Worm (Caenorhabditis elegans): ENCODE data around the gene ttbk-2.2.
A peak's percentile ranks its signal among the peaks of the same experiment; 100 is the strongest.
"Not testable (repeated sequence)": the region's sequence is repeated elsewhere in the genome, so short reads cannot be mapped to it uniquely, and the experiment has no call there.

ttbk-2.2 gene

DNA sequence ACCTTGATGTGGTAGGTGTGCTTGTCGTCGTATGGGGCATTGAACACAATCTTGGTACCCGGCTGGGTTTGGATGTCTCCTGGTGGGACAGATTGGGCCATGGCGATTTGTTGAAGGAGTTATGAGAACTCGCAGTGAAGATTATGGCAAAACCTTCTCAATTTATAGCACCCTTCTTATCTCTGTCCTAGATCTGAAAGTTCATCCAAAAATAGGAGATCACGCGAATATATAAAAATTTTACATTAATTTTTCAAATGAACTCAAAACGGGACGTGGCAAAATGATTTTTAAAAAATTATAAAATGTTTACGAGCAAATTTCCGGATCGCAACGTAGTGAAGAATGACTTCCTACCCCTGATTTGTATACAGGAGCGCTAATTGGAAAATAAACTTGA lies 1.8 kb downstream of the ttbk-2.2 start, which contains the start of gene msp-53:
msp-53 (minus strand) TSS at position 101 of the 400 bp plus-strand sequence.
- TF ChIP-seq egl-27, ceh-82, nhr-6 (tag; optimal IDR thresholded peaks at IDR 0.05): not testable (repeated sequence)

DNA sequence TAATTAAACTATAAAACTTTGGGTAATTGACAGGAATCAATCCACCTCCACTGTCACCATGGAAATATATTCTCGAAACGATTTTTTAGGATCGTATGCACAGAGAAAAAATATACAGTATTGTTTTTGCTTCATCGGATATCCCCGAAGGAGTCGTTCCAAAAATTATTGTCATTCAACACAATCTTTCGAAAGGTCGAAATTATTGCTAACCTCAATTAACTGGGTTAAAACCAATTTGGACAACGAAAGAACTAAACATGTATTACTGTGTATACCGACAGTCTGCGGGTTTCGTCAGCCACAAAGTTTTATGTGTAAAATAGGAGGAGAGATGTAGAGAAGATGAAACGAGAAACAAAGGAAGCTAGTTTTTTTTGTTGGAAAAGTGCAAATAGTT lies 3.5 kb downstream of the ttbk-2.2 start:
- no peak for TF ChIP-seq Y55F3AM.14 (GFP tag; optimal IDR thresholded peaks at IDR 0.05)
- TF ChIP-seq lin-13 (GFP tag; optimal IDR thresholded peaks at IDR 0.05): peak; percentile 30
- peak; percentile 63 for TF ChIP-seq ama-1 (optimal IDR thresholded peaks at IDR 0.05)
- TF ChIP-seq nhr-21 (tag; optimal IDR thresholded peaks at IDR 0.05): peak; percentile 11
- TF ChIP-seq snpc-4 (tag; optimal IDR thresholded peaks at IDR 0.05): peak; percentile 93
- peak in 1 of 2 experiments; percentile 46 for TF ChIP-seq lsy-2 (tag; optimal IDR thresholded peaks at IDR 0.05)
- peak; percentile 28 for TF ChIP-seq sma-9 (GFP tag; optimal IDR thresholded peaks at IDR 0.05)
- no peak for TF ChIP-seq sma-9 (tag; optimal IDR thresholded peaks at IDR 0.05)
- TF ChIP-seq lin-11 (tag; optimal IDR thresholded peaks at IDR 0.05): no peak
- no peak for TF ChIP-seq elt-3 (tag; optimal IDR thresholded peaks at IDR 0.05)
- peak; percentile 61 for TF ChIP-seq sma-3 (GFP tag; optimal IDR thresholded peaks at IDR 0.05)

DNA sequence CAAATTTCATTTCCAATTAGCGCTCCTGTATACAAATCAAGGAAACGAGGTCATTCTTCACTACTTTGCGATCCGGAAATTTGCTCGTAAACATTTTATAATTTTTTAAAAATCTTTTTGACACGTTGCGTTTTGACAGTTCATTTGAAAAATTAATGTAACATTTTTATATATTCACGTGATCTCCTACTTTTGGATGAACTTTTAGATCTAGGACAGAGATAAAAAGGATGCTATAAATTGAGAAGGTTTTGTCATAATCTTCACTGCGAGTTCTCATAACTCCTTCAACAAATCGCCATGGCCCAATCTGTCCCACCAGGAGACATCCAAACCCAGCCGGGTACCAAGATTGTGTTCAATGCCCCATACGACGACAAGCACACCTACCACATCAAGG lies 4.5 kb downstream of the ttbk-2.2 start, which contains the start of gene msp-57:
msp-57 (plus strand) TSS at position 301 of the 400 bp plus-strand sequence.
- TF ChIP-seq R02D3.7 (tag; optimal IDR thresholded peaks at IDR 0.05); Y55F3AM.14 (GFP tag; optimal IDR thresholded peaks at IDR 0.05); elt-3 (tag; optimal IDR thresholded peaks at IDR 0.05): not testable (repeated sequence)

DNA sequence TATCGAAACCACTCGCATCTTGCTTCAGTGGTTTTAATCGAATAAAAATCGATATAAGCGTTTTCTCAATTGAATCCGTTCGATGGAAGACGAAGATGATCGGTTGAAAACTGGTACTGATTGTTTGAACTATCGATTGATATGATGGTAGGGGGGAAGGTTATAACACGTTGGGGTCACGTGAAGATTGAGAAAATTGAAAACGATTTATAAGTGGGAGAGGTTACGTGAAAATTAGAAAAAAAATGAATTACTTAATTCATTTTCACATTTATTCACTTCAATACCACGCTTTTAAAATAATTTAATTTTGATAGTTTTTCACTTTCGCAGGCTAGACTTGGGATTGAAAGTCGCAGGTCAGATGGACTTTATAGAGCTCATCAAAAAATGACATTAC lies 5.8 kb downstream of the ttbk-2.2 start, which contains the start of gene C09B9.7:
C09B9.7 (minus strand) TSS at position 101 of the 400 bp plus-strand sequence.
- TF ChIP-seq ceh-16 (tag; optimal IDR thresholded peaks at IDR 0.05): no peak
- no peak for TF ChIP-seq nhr-10 (tag; optimal IDR thresholded peaks at IDR 0.05)
- TF ChIP-seq zag-1 (tag; optimal IDR thresholded peaks at IDR 0.05): no peak
- no peak for TF ChIP-seq nhr-25 (tag; optimal IDR thresholded peaks at IDR 0.05)
- no peak for TF ChIP-seq unc-62 (GFP tag; optimal IDR thresholded peaks at IDR 0.05)
- no peak for TF ChIP-seq ztf-1 (GFP tag; conservative IDR thresholded peaks at IDR 0.05)

DNA sequence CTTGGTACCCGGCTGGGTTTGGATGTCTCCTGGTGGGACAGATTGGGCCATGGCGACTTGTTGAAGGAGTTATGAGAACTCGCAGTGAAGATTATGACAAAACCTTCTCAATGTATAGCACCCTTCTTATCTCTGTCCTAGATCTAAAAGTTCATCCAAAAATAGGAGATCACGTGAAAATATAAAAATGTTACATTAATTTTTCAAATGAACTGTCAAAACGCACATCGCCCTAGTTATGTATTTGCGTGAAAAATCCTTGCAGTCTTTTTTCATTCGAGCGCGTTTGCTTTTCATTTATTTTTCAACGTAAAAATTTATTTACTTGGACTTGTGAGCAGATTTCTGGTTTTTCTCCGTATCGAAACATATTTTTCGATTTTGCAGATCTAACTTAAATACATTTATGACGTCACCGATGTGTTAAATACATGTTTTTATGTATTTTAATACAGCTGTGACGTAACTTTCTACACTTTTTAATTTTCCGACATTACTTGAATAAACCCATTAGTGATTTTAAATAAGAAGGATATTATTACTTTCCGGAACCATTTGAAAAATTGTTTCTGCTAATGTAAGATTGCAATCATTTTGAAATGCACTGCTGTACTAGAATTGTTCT lies 10.7 kb downstream of the ttbk-2.2 start, which contains the start of gene msp-55:
msp-55 (minus strand) TSS at position 51 of the 625 bp plus-strand sequence.
- TF ChIP-seq sma-9 (GFP tag; optimal IDR thresholded peaks at IDR 0.05): no peak
- TF ChIP-seq sma-9 (tag; optimal IDR thresholded peaks at IDR 0.05): no peak
- no peak for TF ChIP-seq nhr-12 (tag; optimal IDR thresholded peaks at IDR 0.05)
- no peak for TF ChIP-seq dmd-4 (tag; optimal IDR thresholded peaks at IDR 0.05)
- TF ChIP-seq elt-3 (tag; optimal IDR thresholded peaks at IDR 0.05): no peak
- no peak for TF ChIP-seq nhr-129 (tag; optimal IDR thresholded peaks at IDR 0.05)
- no peak for TF ChIP-seq gmeb-1 (tag; optimal IDR thresholded peaks at IDR 0.05)
- no peak for TF ChIP-seq Y55F3AM.14 (GFP tag; optimal IDR thresholded peaks at IDR 0.05)
- no peak for TF ChIP-seq sma-3 (GFP tag; optimal IDR thresholded peaks at IDR 0.05)

DNA sequence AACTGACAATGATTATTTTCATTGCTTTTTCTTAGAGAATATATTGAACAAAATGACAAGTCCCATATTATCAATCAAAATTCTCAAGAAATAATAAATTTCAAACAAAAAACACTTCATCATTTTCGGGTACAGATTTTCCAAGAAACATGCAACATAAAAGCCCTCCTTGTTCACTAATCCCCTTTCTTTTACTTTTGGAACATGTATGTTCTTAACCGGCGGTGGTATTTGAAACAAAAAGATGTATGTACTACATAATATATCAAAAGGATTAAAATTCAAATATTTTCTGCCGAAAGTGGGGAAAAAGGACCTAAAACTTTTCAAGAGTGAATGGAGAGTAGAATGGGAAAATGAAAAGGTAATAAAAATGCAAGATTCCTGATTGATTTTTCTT lies 12.5 kb downstream of the ttbk-2.2 start:
- TF ChIP-seq mab-5 (tag; optimal IDR thresholded peaks at IDR 0.05) (peak; percentile 83), unc-55 (GFP tag; optimal IDR thresholded peaks at IDR 0.05) (peak; percentile 78), nhr-6 (tag; optimal IDR thresholded peaks at IDR 0.05) (no peak)

DNA sequence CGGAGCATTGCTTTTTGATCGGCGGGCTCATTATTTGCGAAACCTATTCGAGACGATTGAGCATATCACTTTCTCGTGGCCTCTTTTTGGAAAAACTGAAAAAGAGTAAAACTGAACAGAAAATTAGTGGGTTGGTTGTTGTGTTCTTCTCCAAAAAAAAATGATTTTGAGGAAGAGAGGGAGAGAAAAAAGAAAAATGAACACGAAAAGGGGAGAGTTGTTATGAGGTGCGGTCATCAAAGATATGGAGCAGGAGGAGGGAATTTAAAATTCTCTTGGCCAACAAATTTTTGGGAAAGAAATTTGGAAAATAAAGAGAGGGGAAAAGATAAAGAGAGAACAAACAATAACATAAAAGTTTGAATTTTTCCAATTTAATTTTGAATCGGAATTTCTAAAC lies 21.4 kb downstream of the ttbk-2.2 start, which contains the start of gene hot-9:
hot-9 (minus strand) TSS at position 101 of the 400 bp plus-strand sequence.
- TF ChIP-seq lin-13 (GFP tag; optimal IDR thresholded peaks at IDR 0.05): no peak

DNA sequence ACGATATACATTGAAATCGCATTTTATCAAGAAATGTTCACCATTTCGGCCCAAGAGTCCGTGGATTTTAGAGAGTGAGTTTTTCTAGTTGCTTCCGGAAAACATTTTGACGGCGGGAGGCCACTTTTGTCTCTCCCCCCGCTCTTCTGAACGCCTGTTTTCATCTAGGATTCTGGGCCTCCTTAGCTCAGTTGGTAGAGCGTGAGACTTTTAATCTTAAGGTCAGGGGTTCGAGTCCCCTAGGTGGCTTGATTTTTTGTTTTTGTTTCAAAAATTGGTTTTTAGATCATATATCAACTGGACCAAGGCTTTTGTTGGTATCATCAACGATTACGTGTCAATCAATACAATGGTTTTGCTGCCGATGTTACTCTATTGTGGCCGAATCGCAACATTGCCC lies 28.0 kb downstream of the ttbk-2.2 start:
- TF ChIP-seq unc-55 (GFP tag; optimal IDR thresholded peaks at IDR 0.05) (peak; percentile 36), nhr-21 (tag; optimal IDR thresholded peaks at IDR 0.05) (no peak), nhr-6 (tag; optimal IDR thresholded peaks at IDR 0.05) (no peak), snpc-4 (tag; optimal IDR thresholded peaks at IDR 0.05) (no peak), ceh-16 (tag; optimal IDR thresholded peaks at IDR 0.05) (no peak), unc-62 (GFP tag; optimal IDR thresholded peaks at IDR 0.05) (no peak), egl-27 (tag; optimal IDR thresholded peaks at IDR 0.05) (peak; percentile 17), sma-3 (GFP tag; optimal IDR thresholded peaks at IDR 0.05) (no peak), ZK546.5 (tag; optimal IDR thresholded peaks at IDR 0.05) (no peak), crh-2 (tag; optimal IDR thresholded peaks at IDR 0.05) (no peak), F13H6.1 (tag; optimal IDR thresholded peaks at IDR 0.05) (no peak), mbf-1 (tag; optimal IDR thresholded peaks at IDR 0.05) (no peak), nhr-25 (tag; optimal IDR thresholded peaks at IDR 0.05) (no peak), mab-5 (tag; optimal IDR thresholded peaks at IDR 0.05) (no peak), gmeb-1 (tag; optimal IDR thresholded peaks at IDR 0.05) (peak; percentile 2), Y55F3AM.14 (GFP tag; optimal IDR thresholded peaks at IDR 0.05) (no peak), nhr-11 (tag; optimal IDR thresholded peaks at IDR 0.05) (no peak), dmd-4 (tag; optimal IDR thresholded peaks at IDR 0.05) (no peak), peb-1 (tag; optimal IDR thresholded peaks at IDR 0.05) (no peak), alr-1 (tag; optimal IDR thresholded peaks at IDR 0.05) (no peak), fos-1 (tag; optimal IDR thresholded peaks at IDR 0.05) (no peak), nhr-77 (tag; optimal IDR thresholded peaks at IDR 0.05) (no peak), lin-11 (tag; optimal IDR thresholded peaks at IDR 0.05) (no peak)
